Fruit fly (Drosophila melanogaster): Measurements from ENCODE around the gene Pex12.

Pex12 gene

dm6 chr2L:845341-846004, 29.7 kb downstream of the Pex12 start (continued):
- TF ChIP-seq CG11398 (GFP tag; optimal IDR thresholded peaks at IDR 0.05) = peak; percentile 71
- TF ChIP-seq B-H2 (GFP tag; optimal IDR thresholded peaks at IDR 0.05) = peak; percentile 72
- TF ChIP-seq Optix (GFP tag; IDR thresholded peaks at IDR 0.05) = peak; percentile 88
- peak; percentile 81 for TF ChIP-seq Camta (GFP tag; optimal IDR thresholded peaks at IDR 0.05)
- peak; percentile 90 for TF ChIP-seq nau (GFP tag; optimal IDR thresholded peaks at IDR 0.05)
- peak; percentile 57 for TF ChIP-seq CG31388 (GFP tag; optimal IDR thresholded peaks at IDR 0.05)
- TF ChIP-seq pita (GFP tag; optimal IDR thresholded peaks at IDR 0.05) = no peak
- peak; percentile 78 for TF ChIP-seq wek (GFP tag; optimal IDR thresholded peaks at IDR 0.05)
- peak; percentile 90 for TF ChIP-seq Drgx (GFP tag; IDR thresholded peaks at IDR 0.05)
- no peak for TF ChIP-seq Dfd (GFP tag; optimal IDR thresholded peaks at IDR 0.05)
- peak; percentile 78 for TF ChIP-seq CG4424 (GFP tag; optimal IDR thresholded peaks at IDR 0.05)
- TF ChIP-seq zen (tag; optimal IDR thresholded peaks at IDR 0.05) = peak; percentile 28
- TF ChIP-seq CG4730 (GFP tag; IDR thresholded peaks at IDR 0.05) = peak; percentile 85
- peak; percentile 60 for TF ChIP-seq CG12236 (GFP tag; optimal IDR thresholded peaks at IDR 0.05)
- peak; percentile 69 for TF ChIP-seq klu (GFP tag; IDR thresholded peaks at IDR 0.05)
- peak; percentile 96 for TF ChIP-seq sens (GFP tag)
- TF ChIP-seq CG18619 (GFP tag; optimal IDR thresholded peaks at IDR 0.05) = peak; percentile 78
- TF ChIP-seq PHDP (tag; optimal IDR thresholded peaks at IDR 0.05) = peak; percentile 88

- TF ChIP-seq MBD-R2 (GFP tag; IDR thresholded peaks at IDR 0.05) (no peak), zen2 (GFP tag; IDR thresholded peaks at IDR 0.05; ENCODE audit: partially characterized antibody) (no peak), onecut (GFP tag; IDR thresholded peaks at IDR 0.05) (peak; percentile 20; the same call in 1 of the 2 replicates), CG13424 (tag; optimal IDR thresholded peaks at IDR 0.05) (peak; percentile 66), hbn (GFP tag; IDR thresholded peaks at IDR 0.05; ENCODE audit: partially characterized antibody) (no peak), tup (GFP tag; optimal IDR thresholded peaks at IDR 0.05) (no peak), dmrt99B (tag; optimal IDR thresholded peaks at IDR 0.05) (peak; percentile 88), Ada2b (GFP tag; IDR thresholded peaks at IDR 0.05) (0 out of 2 replicates have a peak, but pooled peaks have one; percentile 28), CG4617 (GFP tag; optimal IDR thresholded peaks at IDR 0.05; ENCODE audit: borderline replicate concordance) (no peak), vnd (GFP tag; IDR thresholded peaks at IDR 0.05; ENCODE audit: partially characterized antibody) (no peak), CTCF (GFP tag; optimal IDR thresholded peaks at IDR 0.05) (no peak), sna (GFP tag; IDR thresholded peaks at IDR 0.05; ENCODE audit: partially characterized antibody) (no peak), z (GFP tag; IDR thresholded peaks at IDR 0.05) (no peak), CG11695 (GFP tag; IDR thresholded peaks at IDR 0.05) (no peak), kni (GFP tag; optimal IDR thresholded peaks at IDR 0.05) (peak; percentile 88), croc (GFP tag; conservative IDR thresholded peaks at IDR 0.05) (peak; percentile 38; the same call in 2 of the 3 replicates), CG11456 (GFP tag; IDR thresholded peaks at IDR 0.05) (no peak), Dp (GFP tag; optimal IDR thresholded peaks at IDR 0.05) (no peak), ap (GFP tag; IDR thresholded peaks at IDR 0.05) (peak; percentile 34), en (GFP tag; optimal IDR thresholded peaks at IDR 0.05) (peak; percentile 62), bsh (GFP tag; optimal IDR thresholded peaks at IDR 0.05) (peak in 1 of 2 experiments; percentile 73), danr (GFP tag; IDR thresholded peaks at IDR 0.05) (no peak), CG9609 (GFP tag; optimal IDR thresholded peaks at IDR 0.05) (peak; percentile 33), Blimp-1 (GFP tag; optimal IDR thresholded peaks at IDR 0.05) (peak; percentile 80), gt (GFP tag; IDR thresholded peaks at IDR 0.05) (no peak), NFAT (GFP tag; IDR thresholded peaks at IDR 0.05) (0 out of 2 replicates have a peak, but pooled peaks have one; percentile 30), CG4360 (GFP tag; IDR thresholded peaks at IDR 0.05) (no peak), unpg (GFP tag; optimal IDR thresholded peaks at IDR 0.05) (peak; percentile 71), CG11085 (GFP tag; IDR thresholded peaks at IDR 0.05) (no peak), Abd-B (GFP tag; optimal IDR thresholded peaks at IDR 0.05) (peak; percentile 50), HLH54F (GFP tag; optimal IDR thresholded peaks at IDR 0.05) (peak; percentile 38)
Measured at dm6 chr2L:846167-846868, 30.5 kb downstream of the Pex12 start.
